Fruit fly (Drosophila melanogaster) whole organism, embryonic: ENCODE data around the gene Cpr78Ca.

Experiments used
- CG10979 ChIP-seq: fragments of 200-800 bp; sonication (Bioruptor generic); optimal IDR thresholded peaks from 2 replicates; lab custom pipeline; 2018; ENCODE audit warnings: missing biosample characterization, mild to moderate bottlenecking, missing genetic modification characterization, moderate library complexity
- CG13775 ChIP-seq: fragments of 200-800 bp; sonication (Bioruptor generic); optimal IDR thresholded peaks from 3 replicates; lab custom pipeline; 2017; ENCODE audit warnings: missing biosample characterization, mild to moderate bottlenecking, missing genetic modification characterization
- CG2129 ChIP-seq: fragments of 200-800 bp; sonication (Bioruptor generic); IDR thresholded peaks from 2 replicates; pipeline ENCODE4 v1.3.6; 2022; ENCODE audit warnings: missing biosample characterization, missing genetic modification characterization; ENCODE audit not compliant: partially characterized antibody
- CG3065 ChIP-seq: fragments of 200-800 bp; sonication (Bioruptor generic); optimal IDR thresholded peaks from 2 replicates; lab custom pipeline; 2016; ENCODE audit warnings: missing biosample characterization, missing genetic modification characterization
- Hr3 ChIP-seq: fragments of 200-800 bp; sonication (Bioruptor generic); optimal IDR thresholded peaks from 3 replicates; lab custom pipeline; 2016; ENCODE audit warnings: missing biosample characterization, missing genetic modification characterization
- Hr39 ChIP-seq: fragments of >200 bp; optimal IDR thresholded peaks from 2 replicates; lab custom pipeline; 2017
- Hr78 ChIP-seq, 2 experiments: fragments of 200-800 bp in 1 of 2; fragments of >200 bp in 1 of 2; sonication (Bioruptor generic) in 1 of 2; optimal IDR thresholded peaks; 2 replicates each; lab custom pipeline; 2017 to 2019; ENCODE audit warnings: missing biosample characterization in 2 of 2, missing genetic modification characterization in 2 of 2, mild to moderate bottlenecking in 1 of 2, moderate library complexity in 1 of 2
- Nf-YA ChIP-seq: fragments of 200-800 bp; sonication (Bioruptor generic); IDR thresholded peaks from 2 replicates; pipeline ENCODE4 v1.3.6; 2022; ENCODE audit warnings: missing biosample characterization, missing genetic modification characterization
- cas ChIP-seq: fragments of 200-800 bp; sonication (Bioruptor generic); IDR thresholded peaks from 2 replicates; pipeline ENCODE4 v1.3.6; 2022; ENCODE audit warnings: missing biosample characterization, missing genetic modification characterization
- danr ChIP-seq: fragments of 200-800 bp; sonication (Bioruptor generic); IDR thresholded peaks from 2 replicates; pipeline ENCODE4 v1.3.6; 2022; ENCODE audit warnings: missing biosample characterization, missing genetic modification characterization
- ham ChIP-seq: fragments of 200-800 bp; sonication (Bioruptor generic); IDR thresholded peaks from 2 replicates; pipeline ENCODE4 v1.3.6; 2022; ENCODE audit warnings: missing biosample characterization, missing genetic modification characterization
- hbn ChIP-seq: fragments of 200-800 bp; sonication (Bioruptor generic); IDR thresholded peaks from 2 replicates; pipeline ENCODE4 v1.3.6; 2022; ENCODE audit warnings: missing biosample characterization, missing genetic modification characterization; ENCODE audit not compliant: partially characterized antibody
- tin ChIP-seq: fragments of 200-800 bp; sonication (Bioruptor generic); optimal IDR thresholded peaks from 3 replicates; lab custom pipeline; 2016; ENCODE audit warnings: missing biosample characterization, missing genetic modification characterization
- twi ChIP-seq: fragments of 200-800 bp; optimal IDR thresholded peaks from 2 replicates; lab custom pipeline; 2019; ENCODE audit warnings: missing biosample characterization, mild to moderate bottlenecking, missing genetic modification characterization, moderate library complexity

DNA sequence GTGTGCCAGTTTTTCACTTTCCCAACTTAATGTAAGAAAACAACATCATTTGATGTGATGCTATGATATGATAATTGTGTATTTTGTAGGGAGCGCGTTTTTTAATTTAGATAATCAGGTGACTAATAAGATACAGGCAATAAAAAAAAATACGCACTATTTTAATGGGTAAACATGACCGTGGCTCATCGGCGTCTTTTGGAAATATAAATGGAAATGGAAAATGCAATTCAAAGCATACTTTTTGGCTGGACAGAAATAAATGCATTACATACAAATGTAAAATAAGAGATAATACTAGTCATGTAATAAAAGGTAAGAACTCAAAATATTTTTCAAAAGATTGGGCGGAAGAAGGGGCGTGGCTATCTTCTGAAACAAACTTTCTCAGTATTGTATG, 30.2 kb downstream of the Cpr78Ca start:
- TF ChIP-seq hbn (GFP tag; lab: Robert Waterston, UW) (no peak), Nf-YA (GFP tag; lab: Robert Waterston, UW) (no peak; the same call in 1 of the 2 replicates), Hr78 (GFP tag; optimal IDR thresholded peaks at IDR 0.05; lab: Kevin White, UChicago) (no peak), Hr3 (no peak), cas (GFP tag; lab: Robert Waterston, UW) (no peak), CG10979 (no peak), CG13775 (GFP tag; lab: Kevin White, UChicago) (no peak), ham (no peak), danr (GFP tag; lab: Robert Waterston, UW) (no peak), twi (tag; lab: Kevin White, UChicago) (no peak), tin (GFP tag; lab: Kevin White, UChicago) (no peak), CG2129 (GFP tag; lab: Robert Waterston, UW) (no peak), CG3065 (GFP tag; lab: Kevin White, UChicago) (no peak), Hr39 (no peak)
